Worm (Caenorhabditis elegans) whole organism, mixed stage, embryonic: ENCODE results near the gene hpd-1.

Source experiments
- M03D4.4 ChIP-seq: sonication (generic microtip); optimal IDR thresholded peaks from 2 replicates; lab custom pipeline; 2017; ENCODE audit warnings: mild to moderate bottlenecking, missing genetic modification characterization, missing compliant biosample characterization
- elt-3 ChIP-seq: fragments of 150-350 bp; optimal IDR thresholded peaks from 2 replicates; lab custom pipeline; 2014; ENCODE audit warnings: missing biosample characterization, missing genetic modification characterization
- lin-32 ChIP-seq: fragments of 200-800 bp; sonication (Bioruptor generic); optimal IDR thresholded peaks from 2 replicates; lab custom pipeline; 2018; ENCODE audit warnings: mild to moderate bottlenecking, missing genetic modification characterization, missing compliant biosample characterization
- mab-5 ChIP-seq: fragments of 150-350 bp; optimal IDR thresholded peaks from 2 replicates; lab custom pipeline; 2014; ENCODE audit warnings: missing biosample characterization, missing genetic modification characterization
- nhr-12 ChIP-seq: fragments of 150-350 bp; optimal IDR thresholded peaks from 2 replicates; lab custom pipeline; 2014; ENCODE audit warnings: missing biosample characterization, missing genetic modification characterization
- nhr-237 ChIP-seq: fragments of 150-350 bp; optimal IDR thresholded peaks from 2 replicates; lab custom pipeline; 2014; ENCODE audit warnings: missing biosample characterization, missing genetic modification characterization
- nhr-28 ChIP-seq: fragments of 150-350 bp; optimal IDR thresholded peaks from 2 replicates; lab custom pipeline; 2014; ENCODE audit warnings: missing biosample characterization, missing genetic modification characterization
- nhr-76 ChIP-seq: sonication (generic microtip); optimal IDR thresholded peaks from 2 replicates; lab custom pipeline; 2017; ENCODE audit warnings: missing biosample characterization, missing genetic modification characterization
- pha-4 ChIP-seq: fragments of 150-350 bp; optimal IDR thresholded peaks from 2 replicates; lab custom pipeline; 2018; ENCODE audit warnings: missing biosample characterization, missing genetic modification reagents, missing genetic modification characterization
- sem-2 ChIP-seq: fragments of 200-800 bp; sonication (Bioruptor generic); optimal IDR thresholded peaks from 2 replicates; lab custom pipeline; 2018; ENCODE audit warnings: mild to moderate bottlenecking, missing genetic modification characterization, missing compliant biosample characterization
- snpc-4 ChIP-seq: fragments of 150-350 bp; optimal IDR thresholded peaks from 2 replicates; lab custom pipeline; 2014; ENCODE audit warnings: missing biosample characterization, missing genetic modification characterization
- unc-120 ChIP-seq: sonication (generic microtip); optimal IDR thresholded peaks from 2 replicates; lab custom pipeline; 2017; ENCODE audit warnings: missing genetic modification characterization, missing compliant biosample characterization; ENCODE audit not compliant: poor library complexity, severe bottlenecking
- unc-62 ChIP-seq: fragments of 150-350 bp; optimal IDR thresholded peaks from 2 replicates; lab custom pipeline; 2014; ENCODE audit warnings: missing biosample characterization, missing genetic modification reagents, missing genetic modification characterization
- ztf-11 ChIP-seq: fragments of 150-350 bp; optimal IDR thresholded peaks from 2 replicates; lab custom pipeline; 2014; ENCODE audit warnings: missing biosample characterization, missing genetic modification characterization

- TF ChIP-seq ztf-11 (tag; lab: Kevin White, UChicago) = no peak
- no peak for TF ChIP-seq snpc-4 (tag; lab: Kevin White, UChicago)
- TF ChIP-seq nhr-28 (tag; lab: Kevin White, UChicago) = no peak
- TF ChIP-seq nhr-12 (tag; lab: Kevin White, UChicago) = no peak
- TF ChIP-seq M03D4.4 (tag; lab: Kevin White, UChicago) = no peak
- TF ChIP-seq sem-2 (GFP tag; lab: Kevin White, UChicago) = no peak
- TF ChIP-seq nhr-76 (tag; lab: Kevin White, UChicago) = no peak
- TF ChIP-seq nhr-237 = peak; percentile 54
- no peak for TF ChIP-seq unc-62 (GFP tag; lab: Kevin White, UChicago)
- TF ChIP-seq unc-120 (tag; lab: Kevin White, UChicago) = no peak
- TF ChIP-seq lin-32 (GFP tag; lab: Kevin White, UChicago) = no peak
- TF ChIP-seq pha-4 (tag; lab: Kevin White, UChicago) = peak; percentile 67
- TF ChIP-seq elt-3 (tag; lab: Kevin White, UChicago) = no peak
- TF ChIP-seq mab-5 (tag; lab: Kevin White, UChicago) = no peak
Observed at ce11 chrIII:10505182-10505581, 30.1 kb upstream of the hpd-1 start, which contains the start of the genes taf-11.3 and urm-1.
